Worm (Caenorhabditis elegans) whole organism, L2 larva: ENCODE results near the gene B0432.9.

Source experiments
- ceh-82 ChIP-seq: fragments of 150-350 bp; optimal IDR thresholded peaks from 2 replicates; lab custom pipeline; 2014; ENCODE audit warnings: missing biosample characterization, missing genetic modification characterization
- elt-1 ChIP-seq: fragments of 150-350 bp; optimal IDR thresholded peaks from 2 replicates; lab custom pipeline; 2014; ENCODE audit warnings: missing biosample characterization, missing genetic modification characterization
- lin-11 ChIP-seq: fragments of 150-350 bp; sonication (generic microtip); optimal IDR thresholded peaks from 2 replicates; lab custom pipeline; 2014; ENCODE audit warnings: missing biosample characterization, missing genetic modification characterization, inconsistent platforms, mixed read lengths
- lin-13 ChIP-seq: fragments of 150-350 bp; optimal IDR thresholded peaks from 2 replicates; lab custom pipeline; 2014; ENCODE audit warnings: missing biosample characterization, missing genetic modification reagents, missing genetic modification characterization
- lin-39 ChIP-seq: fragments of 150-350 bp; optimal IDR thresholded peaks from 2 replicates; lab custom pipeline; 2014; ENCODE audit warnings: missing biosample characterization, missing genetic modification reagents, missing genetic modification characterization
- mab-5 ChIP-seq: fragments of 150-350 bp; optimal IDR thresholded peaks from 2 replicates; lab custom pipeline; 2014; ENCODE audit warnings: missing biosample characterization, missing genetic modification characterization
- mdl-1 ChIP-seq, 2 experiments: fragments of 150-350 bp in 1 of 2; sonication (generic microtip) in 1 of 2; optimal IDR thresholded peaks; 2 replicates each; lab custom pipeline; 2017; ENCODE audit warnings: missing biosample characterization in 2 of 2, missing genetic modification characterization in 2 of 2
- nhr-11 ChIP-seq: fragments of 150-350 bp; optimal IDR thresholded peaks from 2 replicates; lab custom pipeline; 2014; ENCODE audit warnings: missing biosample characterization, missing genetic modification characterization
- nhr-23 ChIP-seq: fragments of 150-350 bp; optimal IDR thresholded peaks from 2 replicates; lab custom pipeline; 2014; ENCODE audit warnings: missing biosample characterization, missing genetic modification reagents, missing genetic modification characterization
- nhr-77 ChIP-seq: fragments of 150-350 bp; optimal IDR thresholded peaks from 2 replicates; lab custom pipeline; 2014; ENCODE audit warnings: missing biosample characterization, missing genetic modification characterization
- sma-9 ChIP-seq, 2 experiments: fragments of 150-350 bp in 1 of 2; sonication (generic microtip) in 1 of 2; optimal IDR thresholded peaks; 2 replicates each; lab custom pipeline; 2014 to 2016; ENCODE audit warnings: missing genetic modification characterization in 2 of 2, mild to moderate bottlenecking in 1 of 2, missing biosample characterization in 1 of 2, missing compliant biosample characterization in 1 of 2, missing genetic modification reagents in 1 of 2, moderate library complexity in 1 of 2
- snpc-4 ChIP-seq: fragments of 150-350 bp; optimal IDR thresholded peaks from 2 replicates; lab custom pipeline; 2014; ENCODE audit warnings: missing biosample characterization, missing genetic modification characterization
- unc-39 ChIP-seq: fragments of 150-350 bp; optimal IDR thresholded peaks from 2 replicates; lab custom pipeline; 2014; ENCODE audit warnings: missing biosample characterization, missing genetic modification characterization
- unc-55 ChIP-seq: fragments of 150-350 bp; sonication (generic microtip); optimal IDR thresholded peaks from 3 replicates; lab custom pipeline; 2014; ENCODE audit warnings: missing biosample characterization, missing genetic modification reagents, missing genetic modification characterization

DNA sequence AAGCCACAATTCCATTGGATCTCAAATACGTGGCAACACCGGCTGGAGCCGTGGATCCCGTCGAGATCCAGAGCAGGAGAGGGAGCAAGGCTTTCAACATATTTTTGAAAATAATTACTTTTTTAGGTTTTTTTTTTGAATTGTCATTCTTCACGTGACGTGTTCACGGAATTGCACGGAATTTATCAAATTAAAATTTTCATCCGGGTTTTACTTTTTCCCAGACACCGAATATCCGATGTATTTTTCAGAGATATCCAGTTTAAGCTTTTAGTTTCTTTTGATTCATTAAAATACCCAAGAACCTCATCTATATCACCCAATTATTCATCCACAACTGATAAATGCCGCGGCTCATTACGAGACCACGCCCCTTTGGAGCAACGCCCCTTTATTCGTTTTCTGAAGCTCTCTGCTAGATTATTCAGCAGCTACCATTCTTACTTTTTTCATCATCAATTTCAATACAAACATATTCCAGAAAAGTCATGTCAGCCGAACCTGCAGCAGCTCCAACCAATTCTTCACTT, 13.5 kb upstream of the B0432.9 start, which contains the start of the genes clec-117 and B0432.1:
- TF ChIP-seq snpc-4 (no peak), nhr-77 (tag; lab: Kevin White, UChicago) (no peak), lin-13 (GFP tag; lab: Kevin White, UChicago) (no peak), mdl-1 (tag; optimal IDR thresholded peaks at IDR 0.05; lab: Kevin White, UChicago) (no peak), sma-9 (GFP tag; optimal IDR thresholded peaks at IDR 0.05; lab: Kevin White, UChicago) (no peak), sma-9 (tag; optimal IDR thresholded peaks at IDR 0.05; lab: Kevin White, UChicago) (no peak), unc-39 (tag; lab: Kevin White, UChicago) (no peak), lin-11 (tag; lab: Kevin White, UChicago) (no peak), ceh-82 (tag; lab: Kevin White, UChicago) (no peak), nhr-11 (no peak), mab-5 (no peak), nhr-23 (no peak), unc-55 (GFP tag; lab: Kevin White, UChicago) (no peak), lin-39 (tag; lab: Kevin White, UChicago) (no peak), elt-1 (tag; lab: Kevin White, UChicago) (no peak)
